Worm (Caenorhabditis elegans) whole organism, L3 larva: ENCODE measurements around the gene C46F9.6.
A peak's percentile ranks its signal among the peaks of the same experiment; 100 is the strongest.

Experiments
- ama-1 ChIP-seq: fragments of 150-350 bp; optimal IDR thresholded peaks from 2 replicates; lab custom pipeline; 2018
- ceh-82 ChIP-seq: fragments of 150-350 bp; optimal IDR thresholded peaks from 2 replicates; lab custom pipeline; 2014; ENCODE audit warnings: missing biosample characterization, missing genetic modification characterization
- ceh-9 ChIP-seq: sonication (generic microtip); optimal IDR thresholded peaks from 2 replicates; lab custom pipeline; 2018; ENCODE audit warnings: missing biosample characterization, missing genetic modification characterization
- egl-5 ChIP-seq: fragments of 150-350 bp; optimal IDR thresholded peaks from 2 replicates; lab custom pipeline; 2017; ENCODE audit warnings: missing biosample characterization, missing genetic modification reagents, missing genetic modification characterization, inconsistent platforms
- elt-2 ChIP-seq: sonication (generic microtip); optimal IDR thresholded peaks from 2 replicates; lab custom pipeline; 2016; ENCODE audit warnings: missing genetic modification reagents, mild to moderate bottlenecking, missing genetic modification characterization, missing compliant biosample characterization
- lin-39 ChIP-seq: fragments of 150-350 bp; optimal IDR thresholded peaks from 2 replicates; lab custom pipeline; 2018; ENCODE audit warnings: missing biosample characterization, missing genetic modification reagents, missing genetic modification characterization
- nfya-1 ChIP-seq: sonication (generic microtip); optimal IDR thresholded peaks from 2 replicates; lab custom pipeline; 2017; ENCODE audit warnings: missing genetic modification characterization, mild to moderate bottlenecking, missing compliant biosample characterization, antibody characterized with exemption, moderate library complexity; ENCODE audit not compliant: insufficient read depth
- nhr-237 ChIP-seq: fragments of 150-350 bp; optimal IDR thresholded peaks from 2 replicates; lab custom pipeline; 2014; ENCODE audit warnings: missing biosample characterization, missing genetic modification characterization
- nhr-67 ChIP-seq: fragments of 150-350 bp; optimal IDR thresholded peaks from 2 replicates; lab custom pipeline; 2014; ENCODE audit warnings: missing biosample characterization, missing genetic modification characterization
- nhr-76 ChIP-seq: fragments of 150-350 bp; sonication (generic microtip); optimal IDR thresholded peaks from 5 replicates; lab custom pipeline; 2014; ENCODE audit warnings: missing biosample characterization, missing genetic modification characterization
- sea-2 ChIP-seq: fragments of 150-350 bp; sonication (generic microtip); optimal IDR thresholded peaks from 4 replicates; lab custom pipeline; 2014; ENCODE audit warnings: missing biosample characterization, missing genetic modification reagents, missing genetic modification characterization
- skn-1 ChIP-seq: fragments of 150-350 bp; optimal IDR thresholded peaks from 2 replicates; lab custom pipeline; 2014; ENCODE audit warnings: missing biosample characterization, missing genetic modification characterization
- unc-39 ChIP-seq: sonication (generic microtip); optimal IDR thresholded peaks from 4 replicates; lab custom pipeline; 2017; ENCODE audit warnings: missing biosample characterization, missing genetic modification characterization

DNA sequence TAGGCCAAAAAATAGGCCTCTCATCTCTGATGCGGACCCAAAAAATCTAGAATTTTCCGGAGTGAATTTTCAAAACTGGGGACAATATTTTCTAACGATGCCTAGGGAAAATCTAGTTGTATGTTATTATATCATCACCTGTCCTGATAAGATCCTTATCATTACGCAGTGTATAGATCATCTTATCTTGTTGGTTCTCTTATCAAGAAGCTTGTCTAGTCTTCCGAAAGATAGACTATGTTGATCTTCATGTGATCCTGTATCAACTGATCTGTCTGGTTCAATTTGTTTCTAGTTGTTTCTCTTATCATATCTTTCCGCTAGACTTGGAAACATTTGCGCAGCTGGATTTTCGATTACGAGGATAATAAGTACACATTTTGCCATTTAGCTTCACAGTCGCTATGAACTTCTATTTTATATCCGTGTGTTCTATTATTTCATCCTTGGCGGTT is 47.2 kb upstream of the C46F9.6 start, which contains the start of gene C52E2.3:
- no peak for TF ChIP-seq ceh-82 (tag; lab: Kevin White, UChicago)
- no peak for TF ChIP-seq lin-39
- no peak for TF ChIP-seq nfya-1 (tag; lab: Kevin White, UChicago)
- TF ChIP-seq ceh-9 (tag; lab: Kevin White, UChicago) = no peak
- TF ChIP-seq unc-39 (tag; lab: Kevin White, UChicago) = no peak
- peak; percentile 51 for TF ChIP-seq elt-2 (tag; lab: Kevin White, UChicago)
- no peak for TF ChIP-seq ama-1 (lab: Kevin White, UChicago)
- TF ChIP-seq skn-1 = no peak
- no peak for TF ChIP-seq nhr-76 (tag; lab: Kevin White, UChicago)
- TF ChIP-seq egl-5 = no peak
- TF ChIP-seq nhr-237 (tag; lab: Kevin White, UChicago) = no peak
- TF ChIP-seq nhr-67 = no peak
- no peak for TF ChIP-seq sea-2 (GFP tag; lab: Kevin White, UChicago)
